Fruit fly (Drosophila melanogaster) whole organism, embryonic: ENCODE measurements around the gene CG13949.

Experiments used
- Ada2b ChIP-seq: fragments of 200-800 bp; sonication (Bioruptor generic); IDR thresholded peaks from 2 replicates; pipeline ENCODE4 v1.3.6; 2022; ENCODE audit warnings: missing biosample characterization, missing genetic modification characterization
- CG10274 ChIP-seq: fragments of 200-800 bp; sonication (Bioruptor generic); optimal IDR thresholded peaks from 3 replicates; lab custom pipeline; 2017; ENCODE audit warnings: missing biosample characterization, mild to moderate bottlenecking, missing genetic modification characterization
- CG10321 ChIP-seq: fragments of 200-800 bp; sonication (Bioruptor generic); IDR thresholded peaks from 2 replicates; pipeline ENCODE4 v1.3.6; 2022; ENCODE audit warnings: missing biosample characterization, missing genetic modification characterization
- CG10543 ChIP-seq: fragments of 200-800 bp; sonication (Bioruptor generic); optimal IDR thresholded peaks from 3 replicates; lab custom pipeline; 2017; ENCODE audit warnings: missing biosample characterization, mild to moderate bottlenecking, missing genetic modification characterization, moderate library complexity
- CG10654 ChIP-seq: fragments of 200-800 bp; sonication (Bioruptor generic); optimal IDR thresholded peaks from 2 replicates; lab custom pipeline; 2016; ENCODE audit warnings: missing biosample characterization, missing genetic modification characterization
- CG11723 ChIP-seq: fragments of 200-800 bp; sonication (Bioruptor generic); optimal IDR thresholded peaks from 2 replicates; lab custom pipeline; 2017; ENCODE audit warnings: missing biosample characterization, mild to moderate bottlenecking, missing genetic modification characterization
- CG12104 ChIP-seq: fragments of 200-800 bp; sonication (Bioruptor generic); optimal IDR thresholded peaks from 3 replicates; lab custom pipeline; 2016; ENCODE audit warnings: missing biosample characterization, missing genetic modification characterization
- CG13424 ChIP-seq: fragments of 200-800 bp; sonication (Bioruptor generic); optimal IDR thresholded peaks from 2 replicates; lab custom pipeline; 2019; ENCODE audit warnings: missing biosample characterization, mild to moderate bottlenecking, missing genetic modification characterization, moderate library complexity
- CG13775 ChIP-seq: fragments of 200-800 bp; sonication (Bioruptor generic); optimal IDR thresholded peaks from 3 replicates; lab custom pipeline; 2017; ENCODE audit warnings: missing biosample characterization, mild to moderate bottlenecking, missing genetic modification characterization
- CG14441 ChIP-seq: fragments of 200-800 bp; sonication (Bioruptor generic); IDR thresholded peaks from 2 replicates; pipeline ENCODE4 v1.3.6; 2022; ENCODE audit warnings: missing biosample characterization, missing genetic modification characterization
- CG15269 ChIP-seq: fragments of 200-800 bp; sonication (Bioruptor generic); optimal IDR thresholded peaks from 2 replicates; lab custom pipeline; 2018; ENCODE audit warnings: missing biosample characterization, mild to moderate bottlenecking, missing genetic modification characterization, moderate library complexity
- CG1603 ChIP-seq: fragments of 200-800 bp; sonication (Bioruptor generic); optimal IDR thresholded peaks from 2 replicates; lab custom pipeline; 2019; ENCODE audit warnings: missing biosample characterization, mild to moderate bottlenecking, missing genetic modification characterization, moderate library complexity
- CG16813 ChIP-seq: fragments of 200-800 bp; sonication (Bioruptor generic); IDR thresholded peaks from 3 replicates; pipeline ENCODE4 v1.3.6; 2022; ENCODE audit warnings: missing biosample characterization, missing genetic modification characterization; ENCODE audit not compliant: partially characterized antibody
- CG17568 ChIP-seq: fragments of 200-800 bp; sonication (Bioruptor generic); optimal IDR thresholded peaks from 2 replicates; lab custom pipeline; 2018; ENCODE audit warnings: missing biosample characterization, mild to moderate bottlenecking, missing genetic modification characterization, moderate library complexity
- CG18011 ChIP-seq: fragments of 200-800 bp; sonication (Bioruptor generic); optimal IDR thresholded peaks from 2 replicates; lab custom pipeline; 2017; ENCODE audit warnings: missing biosample characterization, missing genetic modification characterization, mild to moderate bottlenecking, moderate library complexity, missing genotype
- CG2199 ChIP-seq: fragments of 200-800 bp; sonication (Bioruptor generic); IDR thresholded peaks from 3 replicates; pipeline ENCODE4 v1.3.6; 2022; ENCODE audit warnings: missing biosample characterization, missing genetic modification characterization
- CG43689 ChIP-seq: fragments of 200-800 bp; sonication (Bioruptor generic); IDR thresholded peaks from 2 replicates; pipeline ENCODE4 v1.3.6; 2022; ENCODE audit warnings: missing biosample characterization, missing genetic modification characterization
- CG4730 ChIP-seq: fragments of 200-800 bp; sonication (Bioruptor generic); IDR thresholded peaks from 2 replicates; pipeline ENCODE4 v1.3.6; 2022; ENCODE audit warnings: missing biosample characterization, missing genetic modification characterization
- CG6689 ChIP-seq: fragments of 200-800 bp; sonication (Bioruptor generic); IDR thresholded peaks from 2 replicates; pipeline ENCODE4 v1.3.6; 2022; ENCODE audit warnings: missing biosample characterization, missing genetic modification characterization
- CG7372 ChIP-seq: fragments of 200-800 bp; sonication (Bioruptor generic); IDR thresholded peaks from 2 replicates; pipeline ENCODE4 v1.3.6; 2022; ENCODE audit warnings: missing biosample characterization, missing genetic modification characterization
- CG7556 ChIP-seq: fragments of 200-800 bp; sonication (Bioruptor generic); optimal IDR thresholded peaks from 2 replicates; lab custom pipeline; 2017; ENCODE audit warnings: missing biosample characterization, mild to moderate bottlenecking, missing genetic modification characterization
- CG7928 ChIP-seq: fragments of 200-800 bp; sonication (Bioruptor generic); optimal IDR thresholded peaks from 2 replicates; lab custom pipeline; 2017; ENCODE audit warnings: missing biosample characterization, mild to moderate bottlenecking, missing genetic modification characterization
- D19B ChIP-seq: fragments of 200-800 bp; sonication (Bioruptor generic); optimal IDR thresholded peaks from 2 replicates; lab custom pipeline; 2017; ENCODE audit warnings: missing biosample characterization, mild to moderate bottlenecking, missing genetic modification characterization
- Eip74EF ChIP-seq, 2 experiments: fragments of 200-800 bp in 1 of 2; fragments of >200 bp in 1 of 2; sonication (Bioruptor generic) in 1 of 2; optimal IDR thresholded peaks; 2 replicates each; lab custom pipeline; 2017 to 2019; ENCODE audit warnings: missing biosample characterization in 2 of 2, missing genetic modification characterization in 2 of 2, mild to moderate bottlenecking in 1 of 2, moderate library complexity in 1 of 2
- Elba2 ChIP-seq: fragments of 200-800 bp; sonication (Bioruptor generic); optimal IDR thresholded peaks from 3 replicates; lab custom pipeline; 2016; ENCODE audit warnings: missing biosample characterization, missing genetic modification characterization
- Ets65A ChIP-seq: fragments of 200-800 bp; sonication (Bioruptor generic); peaks from one replicate; lab custom pipeline; 2016; ENCODE audit warnings: missing biosample characterization, missing genetic modification characterization
- Mes4 ChIP-seq: fragments of 200-800 bp; sonication (Bioruptor generic); optimal IDR thresholded peaks from 2 replicates; lab custom pipeline; 2016; ENCODE audit warnings: missing biosample characterization, missing genetic modification characterization
- NK7.1 ChIP-seq: fragments of 200-800 bp; sonication (Bioruptor generic); optimal IDR thresholded peaks from 3 replicates; lab custom pipeline; 2016; ENCODE audit warnings: missing biosample characterization, missing genetic modification characterization
- Neu2 ChIP-seq: fragments of 200-800 bp; sonication (Bioruptor generic); optimal IDR thresholded peaks from 3 replicates; lab custom pipeline; 2016; ENCODE audit warnings: missing biosample characterization, missing genetic modification characterization, borderline replicate concordance
- Nf-YC ChIP-seq: fragments of 200-800 bp; optimal IDR thresholded peaks from 3 replicates; lab custom pipeline; 2019; ENCODE audit warnings: missing biosample characterization, mild to moderate bottlenecking, missing genetic modification characterization, moderate library complexity
- TFAM ChIP-seq: fragments of 200-800 bp; sonication (Bioruptor generic); optimal IDR thresholded peaks from 2 replicates; lab custom pipeline; 2017; ENCODE audit warnings: missing biosample characterization, missing genetic modification characterization, inconsistent platforms
- Trl ChIP-seq, 3 experiments: fragments of >200 bp in 2 of 3; fragments of 200-800 bp in 1 of 3; sonication (Bioruptor generic) in 1 of 3; optimal IDR thresholded peaks; 2 replicates in 1 of 3; 3 replicates in 2 of 3; lab custom pipeline; 2016 to 2017; ENCODE audit warnings: missing biosample characterization in 1 of 3, missing genetic modification characterization in 1 of 3
- Vsx1 ChIP-seq: fragments of 200-800 bp; sonication (Bioruptor generic); optimal IDR thresholded peaks from 2 replicates; lab custom pipeline; 2017; ENCODE audit warnings: missing biosample characterization, mild to moderate bottlenecking, missing genetic modification characterization, missing genetic modification reagents
- Xbp1 ChIP-seq: fragments of 200-800 bp; sonication (Bioruptor generic); optimal IDR thresholded peaks from 3 replicates; lab custom pipeline; 2016; ENCODE audit warnings: missing biosample characterization, mild to moderate bottlenecking, missing genetic modification characterization
- az2 ChIP-seq: fragments of 200-800 bp; sonication (Bioruptor generic); optimal IDR thresholded peaks from 3 replicates; lab custom pipeline; 2016; ENCODE audit warnings: missing biosample characterization, missing genetic modification characterization
- bowl ChIP-seq: fragments of 200-800 bp; sonication (Bioruptor generic); IDR thresholded peaks from 2 replicates; pipeline ENCODE4 v1.3.6; 2022; ENCODE audit warnings: missing biosample characterization, missing genetic modification characterization
- btn ChIP-seq: fragments of 200-800 bp; sonication (Bioruptor generic); optimal IDR thresholded peaks from 2 replicates; lab custom pipeline; 2016; ENCODE audit warnings: missing biosample characterization, missing genetic modification characterization
- fru ChIP-seq: fragments of >200 bp; optimal IDR thresholded peaks from 2 replicates; lab custom pipeline; 2017
- h ChIP-seq: fragments of >200 bp; optimal IDR thresholded peaks from 2 replicates; lab custom pipeline; 2017
- maf-S ChIP-seq: fragments of 200-800 bp; sonication (Bioruptor generic); optimal IDR thresholded peaks from 2 replicates; lab custom pipeline; 2016; ENCODE audit warnings: missing biosample characterization, missing genetic modification characterization
- pb ChIP-seq: fragments of 200-800 bp; sonication (Bioruptor generic); optimal IDR thresholded peaks from 3 replicates; lab custom pipeline; 2016; ENCODE audit warnings: missing biosample characterization, missing genetic modification characterization
- prd ChIP-seq, 3 experiments: fragments of >200 bp in 2 of 3; fragments of 200-800 bp in 1 of 3; sonication (Bioruptor generic) in 1 of 3; optimal IDR thresholded peaks in 2 of 3; IDR thresholded peaks in 1 of 3; 2 replicates in 2 of 3; 3 replicates in 1 of 3; pipeline versions ENCODE4 v1.3.6 to Lab custom; 2017 to 2022; ENCODE audit warnings: missing biosample characterization in 1 of 3, missing genetic modification characterization in 1 of 3
- row ChIP-seq: fragments of 200-800 bp; sonication (Bioruptor generic); IDR thresholded peaks from 3 replicates; pipeline ENCODE4 v1.3.6; 2022; ENCODE audit warnings: missing biosample characterization, missing genetic modification characterization
- scrt ChIP-seq: fragments of 200-800 bp; sonication (Bioruptor generic); optimal IDR thresholded peaks from 2 replicates; lab custom pipeline; 2018; ENCODE audit warnings: missing biosample characterization, mild to moderate bottlenecking, missing genetic modification characterization, moderate library complexity
- sens-2 ChIP-seq: fragments of 200-800 bp; sonication (Bioruptor generic); IDR thresholded peaks from 2 replicates; pipeline ENCODE4 v1.3.6; 2022; ENCODE audit warnings: missing biosample characterization, missing genetic modification characterization
- sim ChIP-seq: fragments of 200-800 bp; sonication (Bioruptor generic); IDR thresholded peaks from 2 replicates; pipeline ENCODE4 v1.3.6; 2022; ENCODE audit warnings: missing biosample characterization, missing genetic modification characterization
- sisA ChIP-seq: fragments of 200-800 bp; sonication (Bioruptor generic); IDR thresholded peaks from 2 replicates; pipeline ENCODE4 v1.3.6; 2022; ENCODE audit warnings: missing biosample characterization, missing genetic modification characterization
- trh ChIP-seq: fragments of 200-800 bp; sonication (Bioruptor generic); optimal IDR thresholded peaks from 2 replicates; lab custom pipeline; 2016; ENCODE audit warnings: missing biosample characterization, missing genetic modification characterization
- vnd ChIP-seq: fragments of 200-800 bp; sonication (Bioruptor generic); IDR thresholded peaks from 3 replicates; pipeline ENCODE4 v1.3.6; 2022; ENCODE audit warnings: missing biosample characterization, missing genetic modification characterization; ENCODE audit not compliant: partially characterized antibody
- zen2 ChIP-seq: fragments of 200-800 bp; sonication (Bioruptor generic); IDR thresholded peaks from 3 replicates; pipeline ENCODE4 v1.3.6; 2022; ENCODE audit warnings: missing biosample characterization, missing genetic modification characterization; ENCODE audit not compliant: partially characterized antibody
- zf30C ChIP-seq: fragments of 200-800 bp; sonication (Bioruptor generic); optimal IDR thresholded peaks from 3 replicates; lab custom pipeline; 2018; ENCODE audit warnings: missing biosample characterization, mild to moderate bottlenecking, missing genetic modification characterization

The CG13949 gene

DNA sequence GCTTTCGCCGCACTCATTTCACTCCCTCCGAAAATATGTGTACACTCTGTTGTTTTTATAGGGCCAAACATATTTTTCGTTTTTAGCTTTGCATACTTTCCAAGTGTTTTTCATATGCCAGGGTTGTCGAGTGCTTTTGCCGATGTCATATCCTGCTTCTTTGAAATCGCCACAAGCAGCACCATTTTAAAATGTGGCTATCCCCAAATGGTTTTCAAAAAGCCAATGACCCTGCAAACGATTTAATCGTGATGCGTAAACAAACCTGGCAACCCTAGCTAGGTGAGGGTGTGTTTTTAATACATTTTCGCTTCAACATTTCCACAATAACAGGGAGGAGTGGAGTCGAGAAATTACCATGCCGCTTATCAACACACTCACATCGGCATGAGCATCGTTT lies 37.3 kb downstream of the CG13949 start (continued):
- TF ChIP-seq CG12104 (GFP tag; lab: Kevin White, UChicago), result no peak
- TF ChIP-seq zf30C (GFP tag; lab: Kevin White, UChicago), result no peak
- no peak for TF ChIP-seq sim
- TF ChIP-seq pb (GFP tag; lab: Kevin White, UChicago), result no peak
- TF ChIP-seq CG4730 (GFP tag; lab: Robert Waterston, UW), result 0 out of 2 replicates have a peak, but pooled peaks have one; percentile 22
- no peak for TF ChIP-seq btn (GFP tag; lab: Kevin White, UChicago)
- TF ChIP-seq Mes4 (GFP tag; lab: Kevin White, UChicago), result no peak
- peak; percentile 48 for TF ChIP-seq CG15269 (tag; lab: Kevin White, UChicago)
- no peak for TF ChIP-seq Vsx1 (GFP tag; lab: Kevin White, UChicago)
- peak; percentile 4 for TF ChIP-seq CG13775 (GFP tag; lab: Kevin White, UChicago)
- no peak for TF ChIP-seq CG17568 (GFP tag; lab: Kevin White, UChicago)
- TF ChIP-seq Xbp1, result peak; percentile 10
- TF ChIP-seq Nf-YC (tag; lab: Kevin White, UChicago), result no peak
- no peak for TF ChIP-seq h
- no peak for TF ChIP-seq prd (optimal IDR thresholded peaks at IDR 0.05; lab: Kevin White, UChicago)
- peak; percentile 61 for TF ChIP-seq prd (GFP tag; IDR thresholded peaks at IDR 0.05; lab: Robert Waterston, UW)
- no peak for TF ChIP-seq trh (GFP tag; lab: Kevin White, UChicago)
- TF ChIP-seq CG10274 (GFP tag; lab: Kevin White, UChicago), result no peak
- no peak for TF ChIP-seq Eip74EF (GFP tag; optimal IDR thresholded peaks at IDR 0.05; lab: Kevin White, UChicago)
- TF ChIP-seq NK7.1 (GFP tag; lab: Kevin White, UChicago), result no peak
- TF ChIP-seq CG2199 (GFP tag; lab: Robert Waterston, UW), result no peak
- TF ChIP-seq vnd (GFP tag; lab: Robert Waterston, UW), result no peak
- TF ChIP-seq sens-2 (GFP tag; lab: Robert Waterston, UW), result no peak
- TF ChIP-seq D19B (GFP tag; lab: Kevin White, UChicago), result peak; percentile 25
- TF ChIP-seq CG18011 (GFP tag; lab: Kevin White, UChicago), result no peak
- TF ChIP-seq row (GFP tag; lab: Robert Waterston, UW), result peak; percentile 51; the same call in 2 of the 3 replicates
- TF ChIP-seq CG10543 (GFP tag; lab: Kevin White, UChicago), result no peak
- no peak for TF ChIP-seq CG10321 (GFP tag; lab: Robert Waterston, UW)
- peak; percentile 96 for TF ChIP-seq Ets65A
- TF ChIP-seq CG7928 (GFP tag; lab: Kevin White, UChicago), result no peak
- TF ChIP-seq CG6689 (GFP tag; lab: Robert Waterston, UW), result peak; percentile 41; the same call in 1 of the 2 replicates
- TF ChIP-seq CG14441, result 0 out of 2 replicates have a peak, but pooled peaks have one; percentile 11
- 0 out of 3 replicates have a peak, but pooled peaks have one; percentile 18 for TF ChIP-seq CG16813 (GFP tag; lab: Robert Waterston, UW)
- TF ChIP-seq CG7556, result peak; percentile 49
- no peak for TF ChIP-seq Elba2 (GFP tag; lab: Kevin White, UChicago)
- peak; percentile 49 for TF ChIP-seq CG1603
- peak; percentile 8 for TF ChIP-seq maf-S (GFP tag; lab: Kevin White, UChicago)
- TF ChIP-seq CG11723 (GFP tag; lab: Kevin White, UChicago), result no peak
- TF ChIP-seq Neu2 (GFP tag; lab: Kevin White, UChicago), result no peak
- TF ChIP-seq CG7372 (GFP tag; lab: Robert Waterston, UW), result no peak
- no peak for TF ChIP-seq CG10654
- TF ChIP-seq fru, result no peak
- TF ChIP-seq bowl, result no peak
- TF ChIP-seq zen2 (GFP tag; lab: Robert Waterston, UW), result no peak
- TF ChIP-seq Ada2b, result peak; percentile 39; the same call in 1 of the 2 replicates
- peak; percentile 39; the same call in 1 of the 2 replicates for TF ChIP-seq sisA (GFP tag; lab: Robert Waterston, UW)
- TF ChIP-seq CG13424, result peak; percentile 44
- no peak for TF ChIP-seq CG43689 (GFP tag; lab: Robert Waterston, UW)
- peak; percentile 33 for TF ChIP-seq az2 (GFP tag; lab: Kevin White, UChicago)
- no peak for TF ChIP-seq Trl (optimal IDR thresholded peaks at IDR 0.05; lab: Kevin White, UChicago)
- no peak for TF ChIP-seq Trl (GFP tag; optimal IDR thresholded peaks at IDR 0.05; lab: Kevin White, UChicago)
- peak; percentile 47 for TF ChIP-seq scrt
- TF ChIP-seq TFAM (GFP tag; lab: Kevin White, UChicago), result no peak
